Worm (Caenorhabditis elegans) whole organism, young adult: ENCODE data around the gene C26G2.2.

ENCODE experiments used
- Y53G8AR.9 ChIP-seq: fragments of 200-800 bp; sonication (Bioruptor generic); conservative IDR thresholded peaks from 2 replicates; pipeline ENCODE4 v1.3.6; 2022; ENCODE audit warnings: missing genetic modification reagents, missing genetic modification characterization, missing compliant biosample characterization
- atf-7 ChIP-seq: sonication (generic microtip); optimal IDR thresholded peaks from 2 replicates; lab custom pipeline; 2017; ENCODE audit warnings: mild to moderate bottlenecking, missing genetic modification characterization, missing compliant biosample characterization
- bed-2 ChIP-seq: fragments of 200-800 bp; sonication (Bioruptor generic); IDR thresholded peaks from 2 replicates; pipeline ENCODE4 v1.3.6; 2022; ENCODE audit warnings: missing genetic modification reagents, missing genetic modification characterization, missing compliant biosample characterization
- ccch-3 ChIP-seq: fragments of 200-800 bp; sonication (Bioruptor generic); optimal IDR thresholded peaks from 2 replicates; lab custom pipeline; 2018; ENCODE audit warnings: mild to moderate bottlenecking, missing genetic modification characterization, missing compliant biosample characterization
- efl-1 ChIP-seq: fragments of 150-350 bp; optimal IDR thresholded peaks from 2 replicates; lab custom pipeline; 2014; ENCODE audit warnings: missing biosample characterization, missing genetic modification reagents, missing genetic modification characterization
- lin-54 ChIP-seq: fragments of 200-800 bp; sonication (Bioruptor generic); optimal IDR thresholded peaks from 2 replicates; lab custom pipeline; 2018; ENCODE audit warnings: mild to moderate bottlenecking, missing genetic modification characterization, missing compliant biosample characterization
- lir-1 ChIP-seq: fragments of 200-800 bp; sonication (Bioruptor generic); conservative IDR thresholded peaks from 2 replicates; pipeline ENCODE4 v1.3.6; 2022; ENCODE audit warnings: missing genetic modification reagents, missing genetic modification characterization, missing compliant biosample characterization
- lsy-27 ChIP-seq: sonication (generic microtip); optimal IDR thresholded peaks from 2 replicates; lab custom pipeline; 2017; ENCODE audit warnings: missing genetic modification characterization, mild to moderate bottlenecking, missing compliant biosample characterization, antibody characterized with exemption, missing genotype, borderline replicate concordance; ENCODE audit not compliant: insufficient read depth
- nhr-179 ChIP-seq: sonication (generic microtip); optimal IDR thresholded peaks from 2 replicates; lab custom pipeline; 2016; ENCODE audit warnings: mild to moderate bottlenecking, missing genetic modification characterization, missing compliant biosample characterization
- nhr-90 ChIP-seq: sonication (generic microtip); optimal IDR thresholded peaks from 2 replicates; lab custom pipeline; 2016; ENCODE audit warnings: missing genotype, mild to moderate bottlenecking, missing genetic modification characterization, missing compliant biosample characterization
- pha-4 ChIP-seq: fragments of 150-350 bp; sonication (generic microtip); optimal IDR thresholded peaks from 2 replicates; lab custom pipeline; 2014; ENCODE audit warnings: missing biosample characterization, missing genetic modification reagents, missing genetic modification characterization
- snpc-4 ChIP-seq, 5 experiments: fragments of 150-350 bp in 1 of 5; sonication (generic microtip) in 4 of 5; optimal IDR thresholded peaks; 2 replicates each; lab custom pipeline; 2014 to 2018; ENCODE audit warnings: missing genetic modification characterization in 5 of 5, missing biosample characterization in 3 of 5, antibody characterized with exemption in 2 of 5, mild to moderate bottlenecking in 2 of 5, missing compliant biosample characterization in 2 of 5, missing genotype in 2 of 5, moderate library complexity in 2 of 5, missing genetic modification reagents in 1 of 5
- sptf-2 ChIP-seq: fragments of 200-800 bp; sonication (Bioruptor generic); optimal IDR thresholded peaks from 2 replicates; lab custom pipeline; 2018; ENCODE audit warnings: mild to moderate bottlenecking, missing genetic modification characterization, missing compliant biosample characterization
- tbx-9 ChIP-seq: sonication (generic microtip); optimal IDR thresholded peaks from 2 replicates; lab custom pipeline; 2016; ENCODE audit warnings: borderline replicate concordance, missing genetic modification characterization, inconsistent platforms, missing compliant biosample characterization

- TF ChIP-seq pha-4 (tag; lab: Kevin White, UChicago) (no peak), lin-54 (GFP tag; lab: Kevin White, UChicago) (no peak), tbx-9 (tag; lab: Kevin White, UChicago) (no peak), nhr-90 (tag; lab: Kevin White, UChicago) (no peak), nhr-179 (no peak), bed-2 (no peak), snpc-4 (GFP tag; optimal IDR thresholded peaks at IDR 0.05; lab: Kevin White, UChicago) (no peak), snpc-4 (tag; optimal IDR thresholded peaks at IDR 0.05; lab: Kevin White, UChicago) (no peak), ccch-3 (no peak), sptf-2 (GFP tag; lab: Kevin White, UChicago) (no peak), efl-1 (GFP tag; lab: Kevin White, UChicago) (no peak), Y53G8AR.9 (GFP tag; lab: Robert Waterston, UW) (no peak), atf-7 (tag; lab: Kevin White, UChicago) (no peak), lsy-27 (tag; lab: Kevin White, UChicago) (no peak), lir-1 (GFP tag; lab: Robert Waterston, UW) (no peak)
These were observed 45.5 kb downstream of the C26G2.2 start for ce11 chrX:14709591-14709990.
